Worm (Caenorhabditis elegans): ENCODE measurements around the gene K08B5.2.

Gene K08B5.2

ce11 chrX:16533860-16534259, 19.8 kb downstream of the K08B5.2 start:
- TF ChIP-seq F57C9.4 (tag; optimal IDR thresholded peaks at IDR 0.05): no peak
- no peak for TF ChIP-seq B0019.2 (GFP tag; conservative IDR thresholded peaks at IDR 0.05)
- no peak for TF ChIP-seq die-1 (tag; optimal IDR thresholded peaks at IDR 0.05)
- TF ChIP-seq nhr-90 (tag; optimal IDR thresholded peaks at IDR 0.05): no peak
- TF ChIP-seq Y79H2A.3 (GFP tag; conservative IDR thresholded peaks at IDR 0.05): no peak
- no peak for TF ChIP-seq F23B12.7 (tag; optimal IDR thresholded peaks at IDR 0.05; ENCODE audit: insufficient read depth)
- TF ChIP-seq nhr-179 (tag; optimal IDR thresholded peaks at IDR 0.05): no peak

DNA sequence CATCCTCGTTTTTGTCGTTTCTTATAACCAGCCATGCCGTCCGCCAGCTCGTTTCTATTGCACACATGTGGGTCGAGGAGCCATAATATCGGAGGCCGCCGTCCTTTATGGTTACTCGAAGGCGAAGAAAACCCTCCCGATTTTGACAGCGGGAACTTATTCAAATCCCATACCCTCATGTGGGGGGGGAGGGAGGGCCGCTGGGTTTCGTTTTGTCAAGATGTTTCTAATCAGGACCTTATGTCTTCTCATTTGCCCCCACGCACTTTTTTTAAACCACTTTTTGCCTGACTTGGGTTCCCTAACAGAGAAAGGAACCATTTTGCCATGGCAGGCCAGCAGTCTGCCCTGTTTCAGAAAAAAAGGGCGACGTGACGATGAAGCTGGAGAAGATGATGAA, 21.2 kb downstream of the K08B5.2 start:
- TF ChIP-seq zfh-2 (GFP tag; conservative IDR thresholded peaks at IDR 0.05): 0 out of 2 replicates have a peak, but pooled peaks have one; percentile 6
- TF ChIP-seq aptf-2 (GFP tag; conservative IDR thresholded peaks at IDR 0.05): no peak

DNA sequence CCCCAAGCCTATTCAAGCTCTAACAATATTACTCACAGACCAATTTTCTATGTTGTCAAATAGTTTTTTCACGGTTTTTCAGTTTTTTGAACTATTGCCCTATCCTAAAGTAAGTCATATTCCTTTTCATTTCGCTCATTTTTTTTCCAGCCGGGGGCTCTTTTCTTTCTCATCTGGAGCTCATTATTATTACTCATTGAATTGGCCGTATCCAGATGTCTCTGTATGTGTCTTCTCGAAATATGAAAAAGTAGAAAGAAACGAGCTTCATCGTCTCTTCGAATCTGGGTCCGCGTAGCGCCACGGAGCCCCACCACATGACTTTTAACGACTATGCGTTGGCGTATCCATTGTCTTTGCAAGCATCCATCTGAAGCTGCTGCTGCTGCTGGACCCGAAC, 23.2 kb downstream of the K08B5.2 start:
- TF ChIP-seq hrde-1 (tag; optimal IDR thresholded peaks at IDR 0.05; ENCODE audit: borderline replicate concordance): no peak
- TF ChIP-seq F39B2.1 (GFP tag; IDR thresholded peaks at IDR 0.05): no peak
- TF ChIP-seq madf-10 (tag; optimal IDR thresholded peaks at IDR 0.05): no peak
- TF ChIP-seq nhr-80 (tag; optimal IDR thresholded peaks at IDR 0.05): no peak
- TF ChIP-seq tbx-9 (tag; optimal IDR thresholded peaks at IDR 0.05; ENCODE audit: borderline replicate concordance): no peak
- no peak for TF ChIP-seq lir-1 (GFP tag; conservative IDR thresholded peaks at IDR 0.05)
- TF ChIP-seq bed-1 (GFP tag; IDR thresholded peaks at IDR 0.05): no peak
- TF ChIP-seq nfya-1 (tag; optimal IDR thresholded peaks at IDR 0.05; ENCODE audit: borderline replicate concordance, insufficient read depth): no peak
- no peak for TF ChIP-seq die-1 (tag; optimal IDR thresholded peaks at IDR 0.05)
- no peak for TF ChIP-seq rec-8 (tag; optimal IDR thresholded peaks at IDR 0.05)
- no peak for TF ChIP-seq attf-6 (GFP tag; IDR thresholded peaks at IDR 0.05)
- no peak for TF ChIP-seq T07F8.4 (tag; optimal IDR thresholded peaks at IDR 0.05)
- TF ChIP-seq ztf-28 (GFP tag; IDR thresholded peaks at IDR 0.05): no peak
- TF ChIP-seq atf-7 (tag; optimal IDR thresholded peaks at IDR 0.05): no peak
- no peak for TF ChIP-seq hmg-1.2 (GFP tag; IDR thresholded peaks at IDR 0.05)

- no peak for TF ChIP-seq attf-3 (GFP tag; conservative IDR thresholded peaks at IDR 0.05)
- no peak for TF ChIP-seq let-526 (GFP tag; IDR thresholded peaks at IDR 0.05)
- TF ChIP-seq nfya-1 (tag; optimal IDR thresholded peaks at IDR 0.05; ENCODE audit: borderline replicate concordance, insufficient read depth): no peak
- TF ChIP-seq B0261.1 (tag; optimal IDR thresholded peaks at IDR 0.05): no peak
- TF ChIP-seq rpc-1 (optimal IDR thresholded peaks at IDR 0.05): no peak
- TF ChIP-seq rpc-1 (tag; optimal IDR thresholded peaks at IDR 0.05): no peak
- no peak for TF ChIP-seq F52B5.7 (tag; optimal IDR thresholded peaks at IDR 0.05)
- no peak for TF ChIP-seq hrde-1 (tag; optimal IDR thresholded peaks at IDR 0.05; ENCODE audit: borderline replicate concordance)
- no peak for TF ChIP-seq ceh-100 (GFP tag; IDR thresholded peaks at IDR 0.05)
- no peak for TF ChIP-seq F57A8.1 (GFP tag; optimal IDR thresholded peaks at IDR 0.05)
- no peak for TF ChIP-seq snpc-4 (GFP tag; optimal IDR thresholded peaks at IDR 0.05)
- no peak for TF ChIP-seq snpc-4 (tag; optimal IDR thresholded peaks at IDR 0.05)
- no peak for TF ChIP-seq rcor-1 (GFP tag; IDR thresholded peaks at IDR 0.05)
These were observed 23.8 kb downstream of the K08B5.2 start for ce11 chrX:16529937-16530336.

Data from whole organism, young adult.